Worm (Caenorhabditis elegans): Measurements from ENCODE around the gene F07F6.4.

DNA sequence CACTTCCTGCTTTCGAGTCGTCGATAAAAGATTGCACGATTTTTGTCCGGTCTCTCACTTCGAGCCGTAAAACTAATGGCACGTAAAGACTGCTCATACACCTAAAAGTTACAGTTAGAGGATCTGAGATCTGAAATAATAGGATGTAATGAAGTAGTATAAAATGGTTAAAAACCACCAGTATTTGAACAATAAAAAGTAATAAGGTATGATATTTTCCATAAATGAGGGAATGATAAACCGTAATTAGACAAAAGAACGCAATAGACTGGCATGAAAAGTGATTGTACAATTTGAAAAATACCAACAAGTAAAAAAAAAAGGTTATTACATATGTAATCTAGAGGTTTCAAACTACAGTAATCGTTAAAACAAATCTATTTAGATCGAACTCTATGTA is 36.3 kb downstream of the F07F6.4 start, which contains the start of gene brap-2:
- TF ChIP-seq nfya-1 (tag; optimal IDR thresholded peaks at IDR 0.05) = no peak
- no peak for TF ChIP-seq lin-11 (tag; optimal IDR thresholded peaks at IDR 0.05)
- no peak for TF ChIP-seq K09A11.1 (tag; optimal IDR thresholded peaks at IDR 0.05; ENCODE audit: insufficient read depth)
- no peak for TF ChIP-seq ceh-48 (tag; optimal IDR thresholded peaks at IDR 0.05)
- no peak for TF ChIP-seq ceh-45 (GFP tag; IDR thresholded peaks at IDR 0.05)
- TF ChIP-seq ceh-19 (GFP tag; optimal IDR thresholded peaks at IDR 0.05) = no peak
- TF ChIP-seq ama-1 (optimal IDR thresholded peaks at IDR 0.05) = no peak
- no peak for TF ChIP-seq ceh-2 (tag; optimal IDR thresholded peaks at IDR 0.05)
- no peak for TF ChIP-seq sox-2 (GFP tag; IDR thresholded peaks at IDR 0.05)
- no peak for TF ChIP-seq dmd-4 (tag; optimal IDR thresholded peaks at IDR 0.05; ENCODE audit: borderline replicate concordance)
- no peak for TF ChIP-seq ceh-22 (tag; optimal IDR thresholded peaks at IDR 0.05)

All from whole organism, late embryonic.